Fruit fly (Drosophila melanogaster) whole organism, embryonic: ENCODE results near the gene red.
A peak's percentile ranks its signal among the peaks of the same experiment; 100 is the strongest.

Experiments used
- CG10147 ChIP-seq: fragments of 200-800 bp; sonication (Bioruptor generic); optimal IDR thresholded peaks from 2 replicates; lab custom pipeline; 2019; ENCODE audit warnings: missing biosample characterization, mild to moderate bottlenecking, missing genetic modification characterization, moderate library complexity
- CG10431 ChIP-seq: fragments of 200-800 bp; sonication (Bioruptor generic); optimal IDR thresholded peaks from 3 replicates; lab custom pipeline; 2018; ENCODE audit warnings: missing biosample characterization, mild to moderate bottlenecking, missing genetic modification characterization
- CG10565 ChIP-seq: fragments of 200-800 bp; sonication (Bioruptor generic); optimal IDR thresholded peaks from 3 replicates; lab custom pipeline; 2016; ENCODE audit warnings: missing biosample characterization, mild to moderate bottlenecking, missing genetic modification characterization
- CG11085 ChIP-seq: fragments of 200-800 bp; sonication (Bioruptor generic); IDR thresholded peaks from 2 replicates; pipeline ENCODE4 v1.3.6; 2022; ENCODE audit warnings: missing biosample characterization, missing genetic modification characterization
- CG12659 ChIP-seq: fragments of 200-800 bp; sonication (Bioruptor generic); optimal IDR thresholded peaks from 3 replicates; lab custom pipeline; 2017; ENCODE audit warnings: mild to moderate bottlenecking, missing biosample characterization, missing genetic modification reagents, missing genetic modification characterization
- CG14965 ChIP-seq: fragments of 200-800 bp; sonication (Bioruptor generic); optimal IDR thresholded peaks from 2 replicates; lab custom pipeline; 2016; ENCODE audit warnings: missing biosample characterization, missing genetic modification characterization, borderline replicate concordance
- CG15073 ChIP-seq: fragments of 200-800 bp; sonication (Bioruptor generic); optimal IDR thresholded peaks from 2 replicates; lab custom pipeline; 2016; ENCODE audit warnings: missing biosample characterization, missing genetic modification characterization
- CG17912 ChIP-seq: fragments of 200-800 bp; sonication (Bioruptor generic); optimal IDR thresholded peaks from 2 replicates; lab custom pipeline; 2018; ENCODE audit warnings: missing biosample characterization, mild to moderate bottlenecking, missing genetic modification characterization
- CG2129 ChIP-seq: fragments of 200-800 bp; sonication (Bioruptor generic); IDR thresholded peaks from 2 replicates; pipeline ENCODE4 v1.3.6; 2022; ENCODE audit warnings: missing biosample characterization, missing genetic modification characterization; ENCODE audit not compliant: partially characterized antibody
- CG30431 ChIP-seq: fragments of 200-800 bp; sonication (Bioruptor generic); optimal IDR thresholded peaks from 2 replicates; lab custom pipeline; 2017; ENCODE audit warnings: missing biosample characterization, missing genetic modification characterization
- CG3163 ChIP-seq: fragments of 200-800 bp; sonication (Bioruptor generic); optimal IDR thresholded peaks from 3 replicates; lab custom pipeline; 2016; ENCODE audit warnings: missing biosample characterization, missing genetic modification characterization
- CG3281 ChIP-seq: fragments of 200-800 bp; sonication (Bioruptor generic); optimal IDR thresholded peaks from 3 replicates; lab custom pipeline; 2017; ENCODE audit warnings: missing biosample characterization, mild to moderate bottlenecking, missing genetic modification characterization
- CG43689 ChIP-seq: fragments of 200-800 bp; sonication (Bioruptor generic); IDR thresholded peaks from 2 replicates; pipeline ENCODE4 v1.3.6; 2022; ENCODE audit warnings: missing biosample characterization, missing genetic modification characterization
- CG4707 ChIP-seq: fragments of 200-800 bp; sonication (Bioruptor generic); optimal IDR thresholded peaks from 2 replicates; lab custom pipeline; 2018; ENCODE audit warnings: missing biosample characterization, mild to moderate bottlenecking, missing genetic modification characterization, moderate library complexity
- CG4730 ChIP-seq: fragments of 200-800 bp; sonication (Bioruptor generic); IDR thresholded peaks from 2 replicates; pipeline ENCODE4 v1.3.6; 2022; ENCODE audit warnings: missing biosample characterization, missing genetic modification characterization
- CG6689 ChIP-seq: fragments of 200-800 bp; sonication (Bioruptor generic); IDR thresholded peaks from 2 replicates; pipeline ENCODE4 v1.3.6; 2022; ENCODE audit warnings: missing biosample characterization, missing genetic modification characterization
- CG9876 ChIP-seq: fragments of 200-800 bp; sonication (Bioruptor generic); optimal IDR thresholded peaks from 2 replicates; lab custom pipeline; 2016; ENCODE audit warnings: missing biosample characterization, missing genetic modification characterization
- Eip74EF ChIP-seq, 2 experiments: fragments of 200-800 bp in 1 of 2; fragments of >200 bp in 1 of 2; sonication (Bioruptor generic) in 1 of 2; optimal IDR thresholded peaks; 2 replicates each; lab custom pipeline; 2017 to 2019; ENCODE audit warnings: missing biosample characterization in 2 of 2, missing genetic modification characterization in 2 of 2, mild to moderate bottlenecking in 1 of 2, moderate library complexity in 1 of 2
- Ets65A ChIP-seq: fragments of 200-800 bp; sonication (Bioruptor generic); peaks from one replicate; lab custom pipeline; 2016; ENCODE audit warnings: missing biosample characterization, missing genetic modification characterization
- Fer3 ChIP-seq: fragments of 200-800 bp; sonication (Bioruptor generic); optimal IDR thresholded peaks from 2 replicates; lab custom pipeline; 2018; ENCODE audit warnings: missing biosample characterization, mild to moderate bottlenecking, missing genetic modification characterization, moderate library complexity
- HLH4C ChIP-seq: fragments of 200-800 bp; sonication (Bioruptor generic); IDR thresholded peaks from 3 replicates; pipeline ENCODE4 v1.3.6; 2022; ENCODE audit warnings: missing biosample characterization, missing genetic modification characterization; ENCODE audit not compliant: partially characterized antibody
- HmgZ ChIP-seq: fragments of 200-800 bp; sonication (Bioruptor generic); optimal IDR thresholded peaks from 2 replicates; lab custom pipeline; 2018; ENCODE audit warnings: missing biosample characterization, mild to moderate bottlenecking, missing genetic modification characterization
- Six4 ChIP-seq: fragments of 200-800 bp; sonication (Bioruptor generic); optimal IDR thresholded peaks from 2 replicates; lab custom pipeline; 2016; ENCODE audit warnings: missing biosample characterization, missing genetic modification characterization
- Spps ChIP-seq: fragments of 200-800 bp; sonication (Bioruptor generic); optimal IDR thresholded peaks from 2 replicates; lab custom pipeline; 2018; ENCODE audit warnings: missing biosample characterization, mild to moderate bottlenecking, missing genetic modification characterization
- Trl ChIP-seq, 3 experiments: fragments of >200 bp in 2 of 3; fragments of 200-800 bp in 1 of 3; sonication (Bioruptor generic) in 1 of 3; optimal IDR thresholded peaks; 2 replicates in 1 of 3; 3 replicates in 2 of 3; lab custom pipeline; 2016 to 2017; ENCODE audit warnings: missing biosample characterization in 1 of 3, missing genetic modification characterization in 1 of 3
- al ChIP-seq: fragments of 200-800 bp; sonication (Bioruptor generic); IDR thresholded peaks from 2 replicates; pipeline ENCODE4 v1.3.6; 2022; ENCODE audit warnings: missing biosample characterization, missing genetic modification characterization
- ap ChIP-seq: fragments of 200-800 bp; sonication (Bioruptor generic); IDR thresholded peaks from 2 replicates; pipeline ENCODE4 v1.3.6; 2022; ENCODE audit warnings: missing biosample characterization, missing genetic modification characterization
- bab2 ChIP-seq: fragments of 200-800 bp; sonication (Bioruptor generic); optimal IDR thresholded peaks from 2 replicates; lab custom pipeline; 2016; ENCODE audit warnings: missing biosample characterization, missing genetic modification characterization
- bowl ChIP-seq: fragments of 200-800 bp; sonication (Bioruptor generic); IDR thresholded peaks from 2 replicates; pipeline ENCODE4 v1.3.6; 2022; ENCODE audit warnings: missing biosample characterization, missing genetic modification characterization
- btn ChIP-seq: fragments of 200-800 bp; sonication (Bioruptor generic); optimal IDR thresholded peaks from 2 replicates; lab custom pipeline; 2016; ENCODE audit warnings: missing biosample characterization, missing genetic modification characterization
- caup ChIP-seq: fragments of 200-800 bp; sonication (Bioruptor generic); optimal IDR thresholded peaks from 3 replicates; lab custom pipeline; 2017; ENCODE audit warnings: missing biosample characterization, mild to moderate bottlenecking, missing genetic modification characterization, moderate library complexity; ENCODE audit not compliant: severe bottlenecking
- chm ChIP-seq: fragments of 200-800 bp; sonication (Bioruptor generic); IDR thresholded peaks from 2 replicates; pipeline ENCODE4 v1.3.6; 2022; ENCODE audit warnings: missing biosample characterization, missing genetic modification characterization
- croc ChIP-seq: fragments of 200-800 bp; sonication (Bioruptor generic); conservative IDR thresholded peaks from 3 replicates; pipeline ENCODE4 v1.3.6; 2022; ENCODE audit warnings: missing biosample characterization, missing genetic modification characterization
- da ChIP-seq: fragments of 200-800 bp; sonication (Bioruptor generic); optimal IDR thresholded peaks from 2 replicates; lab custom pipeline; 2016; ENCODE audit warnings: missing biosample characterization, missing genetic modification characterization
- dan ChIP-seq: fragments of 200-800 bp; sonication (Bioruptor generic); IDR thresholded peaks from 2 replicates; pipeline ENCODE4 v1.3.6; 2022; ENCODE audit warnings: missing biosample characterization, missing genetic modification characterization
- dpn ChIP-seq, 2 experiments: fragments of 200-800 bp; sonication (Bioruptor generic); optimal IDR thresholded peaks; 3 replicates each; lab custom pipeline; 2016; ENCODE audit warnings: missing biosample characterization in 2 of 2, missing genetic modification characterization in 2 of 2
- gsb-n ChIP-seq: fragments of 200-800 bp; sonication (Bioruptor generic); optimal IDR thresholded peaks from 3 replicates; lab custom pipeline; 2018; ENCODE audit warnings: missing biosample characterization, mild to moderate bottlenecking, missing genetic modification characterization
- lmd ChIP-seq: fragments of 200-800 bp; sonication (Bioruptor generic); IDR thresholded peaks from 2 replicates; pipeline ENCODE4 v1.3.6; 2022; ENCODE audit warnings: missing biosample characterization, missing genetic modification characterization
- lov ChIP-seq, 2 experiments: fragments of 200-800 bp in 1 of 2; fragments of >200 bp in 1 of 2; sonication (Bioruptor generic) in 1 of 2; IDR thresholded peaks in 1 of 2; optimal IDR thresholded peaks in 1 of 2; 2 replicates in 1 of 2; 3 replicates in 1 of 2; pipeline versions ENCODE4 v1.3.6 to Lab custom; 2017 to 2022; ENCODE audit warnings: missing biosample characterization in 1 of 2, missing genetic modification characterization in 1 of 2
- odd ChIP-seq: fragments of 200-800 bp; sonication (Bioruptor generic); optimal IDR thresholded peaks from 2 replicates; lab custom pipeline; 2017; ENCODE audit warnings: missing biosample characterization, mild to moderate bottlenecking, missing genetic modification characterization
- rib ChIP-seq: fragments of 200-800 bp; sonication (Bioruptor generic); IDR thresholded peaks from 2 replicates; pipeline ENCODE4 v1.3.6; 2022; ENCODE audit warnings: missing biosample characterization, missing genetic modification characterization
- salm ChIP-seq: fragments of 200-800 bp; sonication (Bioruptor generic); optimal IDR thresholded peaks from 2 replicates; lab custom pipeline; 2018; ENCODE audit warnings: missing biosample characterization, mild to moderate bottlenecking, missing genetic modification characterization
- sob ChIP-seq: fragments of 200-800 bp; sonication (Bioruptor generic); IDR thresholded peaks from 2 replicates; pipeline ENCODE4 v1.3.6; 2022; ENCODE audit warnings: missing biosample characterization, missing genetic modification characterization
- tx ChIP-seq: fragments of 200-800 bp; sonication (Bioruptor generic); optimal IDR thresholded peaks from 2 replicates; lab custom pipeline; 2016; ENCODE audit warnings: missing biosample characterization, missing genetic modification characterization
- wor ChIP-seq: fragments of 200-800 bp; sonication (Bioruptor generic); IDR thresholded peaks from 2 replicates; pipeline ENCODE4 v1.3.6; 2022; ENCODE audit warnings: missing biosample characterization, missing genetic modification characterization

Gene red

DNA sequence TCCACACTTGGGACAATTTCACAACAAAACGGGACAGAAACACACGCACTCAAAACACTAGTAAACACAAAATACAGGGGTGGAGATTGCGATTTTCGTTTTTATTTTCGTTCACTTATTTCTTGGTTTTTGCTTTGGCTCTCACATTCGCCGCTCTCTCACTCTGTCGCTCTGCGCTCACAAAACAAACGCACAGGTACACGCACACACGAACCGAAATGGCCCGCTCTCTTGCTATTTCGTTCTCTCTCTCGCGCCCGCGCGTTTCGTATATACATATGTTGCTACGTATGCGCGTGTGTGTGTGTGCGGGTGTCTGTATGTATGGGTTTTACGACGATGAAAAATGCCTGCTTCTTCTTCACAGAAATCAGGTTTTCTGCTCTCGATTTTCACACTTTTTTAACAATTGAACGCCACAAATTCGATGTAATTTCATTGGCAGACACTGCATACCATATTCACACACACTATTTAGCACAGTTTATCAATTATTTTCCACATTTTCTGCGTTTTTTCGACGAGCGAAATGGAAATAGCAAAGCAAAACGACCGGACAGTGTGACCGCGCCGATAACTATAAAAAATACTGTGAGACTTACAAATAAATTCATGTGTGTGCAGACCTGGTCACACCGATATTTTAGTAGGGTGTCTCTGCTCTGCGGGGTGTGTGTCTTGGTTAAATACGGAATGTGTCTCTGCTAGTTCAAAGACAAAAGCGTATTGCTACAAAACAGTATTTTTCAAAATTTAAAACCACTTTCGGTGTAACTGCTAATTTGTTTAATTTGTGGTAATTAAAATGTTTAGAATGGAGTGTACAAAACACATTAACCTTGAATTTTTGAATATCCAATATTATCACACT, 2.3 kb upstream of the red start, which contains the start of gene trx (continued):
- TF ChIP-seq CG17912 (GFP tag; lab: Kevin White, UChicago) (no peak), gsb-n (no peak), croc (GFP tag; lab: Robert Waterston, UW) (no peak), CG4707 (GFP tag; lab: Kevin White, UChicago) (no peak), CG3163 (GFP tag; lab: Kevin White, UChicago) (no peak), CG10565 (GFP tag; lab: Kevin White, UChicago) (no peak), CG2129 (GFP tag; lab: Robert Waterston, UW) (no peak), ap (GFP tag; lab: Robert Waterston, UW) (no peak), dan (GFP tag; lab: Robert Waterston, UW) (no peak), sob (GFP tag; lab: Robert Waterston, UW) (no peak), CG43689 (GFP tag; lab: Robert Waterston, UW) (no peak), Spps (tag; lab: Kevin White, UChicago) (no peak), Eip74EF (GFP tag; optimal IDR thresholded peaks at IDR 0.05; lab: Kevin White, UChicago) (peak in 1 of 2 experiments; percentile 45), CG11085 (GFP tag; lab: Robert Waterston, UW) (no peak), Ets65A (GFP tag; lab: Kevin White, UChicago) (no peak), wor (GFP tag; lab: Robert Waterston, UW) (no peak), btn (GFP tag; lab: Kevin White, UChicago) (no peak), CG14965 (GFP tag; lab: Kevin White, UChicago) (no peak), bowl (no peak), odd (GFP tag; lab: Kevin White, UChicago) (no peak), lov (optimal IDR thresholded peaks at IDR 0.05; lab: Kevin White, UChicago) (no peak), lov (GFP tag; IDR thresholded peaks at IDR 0.05; lab: Robert Waterston, UW) (no peak), tx (GFP tag; lab: Kevin White, UChicago) (no peak), CG4730 (GFP tag; lab: Robert Waterston, UW) (no peak), da (peak; percentile 39), Trl (optimal IDR thresholded peaks at IDR 0.05; lab: Kevin White, UChicago) (peak; percentile 99), Trl (GFP tag; optimal IDR thresholded peaks at IDR 0.05; lab: Kevin White, UChicago) (peak; percentile 67), chm (GFP tag; lab: Robert Waterston, UW) (no peak), HmgZ (peak; percentile 39), salm (tag; lab: Kevin White, UChicago) (peak; percentile 17), al (GFP tag; lab: Robert Waterston, UW) (no peak), CG10431 (GFP tag; lab: Kevin White, UChicago) (peak; percentile 32), HLH4C (GFP tag; lab: Robert Waterston, UW) (no peak), caup (no peak), rib (no peak), CG10147 (peak; percentile 27), bab2 (GFP tag; lab: Kevin White, UChicago) (no peak), CG15073 (GFP tag; lab: Kevin White, UChicago) (no peak), CG3281 (no peak), dpn (GFP tag; optimal IDR thresholded peaks at IDR 0.05; lab: Kevin White, UChicago) (peak in 1 of 2 experiments; percentile 1), Six4 (GFP tag; lab: Kevin White, UChicago) (no peak), lmd (GFP tag; lab: Robert Waterston, UW) (no peak), CG12659 (GFP tag; lab: Kevin White, UChicago) (peak; percentile 73), CG9876 (GFP tag; lab: Kevin White, UChicago) (no peak), Fer3 (tag; lab: Kevin White, UChicago) (no peak), CG6689 (GFP tag; lab: Robert Waterston, UW) (no peak), CG30431 (GFP tag; lab: Kevin White, UChicago) (no peak)
